Fruit fly (Drosophila melanogaster) whole organism, embryonic: Measurements from ENCODE around the gene miple1.

Source experiments
- Adf1 ChIP-seq: fragments of 200-800 bp; sonication (Bioruptor generic); IDR thresholded peaks from 2 replicates; pipeline ENCODE4 v1.3.6; 2022; ENCODE audit warnings: missing biosample characterization, missing genetic modification characterization
- Bteb2 ChIP-seq: fragments of 200-800 bp; sonication (Bioruptor generic); optimal IDR thresholded peaks from 2 replicates; lab custom pipeline; 2016; ENCODE audit warnings: missing biosample characterization, missing genetic modification characterization
- CG10267 ChIP-seq: fragments of 200-800 bp; sonication (Bioruptor generic); optimal IDR thresholded peaks from 2 replicates; lab custom pipeline; 2018; ENCODE audit warnings: missing biosample characterization, mild to moderate bottlenecking, missing genetic modification characterization, moderate library complexity
- CG10959 ChIP-seq: fragments of 200-800 bp; sonication (Bioruptor generic); IDR thresholded peaks from 2 replicates; pipeline ENCODE4 v1.3.6; 2022; ENCODE audit warnings: missing biosample characterization, missing genetic modification characterization
- CG11247 ChIP-seq: fragments of 200-800 bp; sonication (Bioruptor generic); IDR thresholded peaks from 2 replicates; pipeline ENCODE4 v1.3.6; 2022; ENCODE audit warnings: missing biosample characterization, missing genetic modification characterization
- CG12104 ChIP-seq: fragments of 200-800 bp; sonication (Bioruptor generic); optimal IDR thresholded peaks from 3 replicates; lab custom pipeline; 2016; ENCODE audit warnings: missing biosample characterization, missing genetic modification characterization
- CG13424 ChIP-seq: fragments of 200-800 bp; sonication (Bioruptor generic); optimal IDR thresholded peaks from 2 replicates; lab custom pipeline; 2019; ENCODE audit warnings: missing biosample characterization, mild to moderate bottlenecking, missing genetic modification characterization, moderate library complexity
- CG14014 ChIP-seq: fragments of 200-800 bp; sonication (Bioruptor generic); IDR thresholded peaks from 2 replicates; pipeline ENCODE4 v1.3.6; 2022; ENCODE audit warnings: missing biosample characterization, missing genetic modification characterization
- CG15479 ChIP-seq: fragments of 200-800 bp; sonication (Bioruptor generic); optimal IDR thresholded peaks from 3 replicates; lab custom pipeline; 2019; ENCODE audit warnings: missing biosample characterization, mild to moderate bottlenecking, missing genetic modification characterization, moderate library complexity
- CG15601 ChIP-seq: fragments of 200-800 bp; sonication (Bioruptor generic); optimal IDR thresholded peaks from 3 replicates; lab custom pipeline; 2019; ENCODE audit warnings: missing biosample characterization, mild to moderate bottlenecking, missing genetic modification characterization, moderate library complexity
- CG1602 ChIP-seq: fragments of 200-800 bp; sonication (Bioruptor generic); optimal IDR thresholded peaks from 3 replicates; lab custom pipeline; 2016; ENCODE audit warnings: missing biosample characterization, missing genetic modification characterization
- CG16813 ChIP-seq: fragments of 200-800 bp; sonication (Bioruptor generic); IDR thresholded peaks from 3 replicates; pipeline ENCODE4 v1.3.6; 2022; ENCODE audit warnings: missing biosample characterization, missing genetic modification characterization; ENCODE audit not compliant: partially characterized antibody
- CG2116 ChIP-seq: fragments of 200-800 bp; sonication (Bioruptor generic); optimal IDR thresholded peaks from 3 replicates; lab custom pipeline; 2018; ENCODE audit warnings: missing biosample characterization, mild to moderate bottlenecking, missing genetic modification characterization
- CG2199 ChIP-seq: fragments of 200-800 bp; sonication (Bioruptor generic); IDR thresholded peaks from 3 replicates; pipeline ENCODE4 v1.3.6; 2022; ENCODE audit warnings: missing biosample characterization, missing genetic modification characterization
- CG3065 ChIP-seq: fragments of 200-800 bp; sonication (Bioruptor generic); optimal IDR thresholded peaks from 2 replicates; lab custom pipeline; 2016; ENCODE audit warnings: missing biosample characterization, missing genetic modification characterization
- CG31388 ChIP-seq: fragments of 200-800 bp; sonication (Bioruptor generic); optimal IDR thresholded peaks from 2 replicates; lab custom pipeline; 2016; ENCODE audit warnings: missing biosample characterization, missing genetic modification characterization
- CG4360 ChIP-seq: fragments of 200-800 bp; sonication (Bioruptor generic); IDR thresholded peaks from 2 replicates; pipeline ENCODE4 v1.3.6; 2022; ENCODE audit warnings: missing biosample characterization, missing genetic modification characterization
- CG4424 ChIP-seq: fragments of 200-800 bp; sonication (Bioruptor generic); optimal IDR thresholded peaks from 3 replicates; lab custom pipeline; 2016; ENCODE audit warnings: missing biosample characterization, missing genetic modification characterization
- CG4730 ChIP-seq: fragments of 200-800 bp; sonication (Bioruptor generic); IDR thresholded peaks from 2 replicates; pipeline ENCODE4 v1.3.6; 2022; ENCODE audit warnings: missing biosample characterization, missing genetic modification characterization
- CG6654 ChIP-seq: fragments of 200-800 bp; sonication (Bioruptor generic); optimal IDR thresholded peaks from 2 replicates; lab custom pipeline; 2017; ENCODE audit warnings: missing biosample characterization, mild to moderate bottlenecking, missing genetic modification characterization
- CG7556 ChIP-seq: fragments of 200-800 bp; sonication (Bioruptor generic); optimal IDR thresholded peaks from 2 replicates; lab custom pipeline; 2017; ENCODE audit warnings: missing biosample characterization, mild to moderate bottlenecking, missing genetic modification characterization
- CG7786 ChIP-seq: fragments of 200-800 bp; sonication (Bioruptor generic); optimal IDR thresholded peaks from 2 replicates; lab custom pipeline; 2016; ENCODE audit warnings: missing biosample characterization, missing genetic modification characterization
- CG8765 ChIP-seq: fragments of 200-800 bp; sonication (Bioruptor generic); IDR thresholded peaks from 2 replicates; pipeline ENCODE4 v1.3.6; 2022; ENCODE audit warnings: missing biosample characterization, missing genetic modification characterization
- CG9609 ChIP-seq: fragments of 200-800 bp; sonication (Bioruptor generic); optimal IDR thresholded peaks from 3 replicates; lab custom pipeline; 2016; ENCODE audit warnings: missing biosample characterization, missing genetic modification characterization
- CTCF ChIP-seq: fragments of 200-800 bp; sonication (Bioruptor generic); optimal IDR thresholded peaks from 2 replicates; lab custom pipeline; 2017; ENCODE audit warnings: missing biosample characterization, mild to moderate bottlenecking, missing genetic modification characterization, moderate library complexity
- Chrac-16 ChIP-seq: fragments of 200-800 bp; sonication (Bioruptor generic); optimal IDR thresholded peaks from 3 replicates; lab custom pipeline; 2016; ENCODE audit warnings: missing biosample characterization, missing genetic modification characterization
- Dip2 ChIP-seq: fragments of 200-800 bp; sonication (Bioruptor generic); IDR thresholded peaks from 2 replicates; pipeline ENCODE4 v1.3.6; 2022; ENCODE audit warnings: missing biosample characterization, missing genetic modification characterization
- Hr39 ChIP-seq: fragments of >200 bp; optimal IDR thresholded peaks from 2 replicates; lab custom pipeline; 2017
- Myb ChIP-seq: fragments of 200-800 bp; sonication (Bioruptor generic); optimal IDR thresholded peaks from 2 replicates; lab custom pipeline; 2016; ENCODE audit warnings: missing biosample characterization, missing genetic modification characterization
- NC2β ChIP-seq: fragments of 200-800 bp; sonication (Bioruptor generic); optimal IDR thresholded peaks from 2 replicates; lab custom pipeline; 2016; ENCODE audit warnings: missing biosample characterization, missing genetic modification characterization
- Sox102F ChIP-seq: fragments of 200-800 bp; sonication (Bioruptor generic); optimal IDR thresholded peaks from 2 replicates; lab custom pipeline; 2018; ENCODE audit warnings: missing biosample characterization, mild to moderate bottlenecking, missing genetic modification characterization, moderate library complexity
- Xrp1 ChIP-seq: fragments of 200-800 bp; sonication (Bioruptor generic); IDR thresholded peaks from 2 replicates; pipeline ENCODE4 v1.3.6; 2022; ENCODE audit warnings: missing biosample characterization, missing genetic modification characterization
- YL-1 ChIP-seq: fragments of 200-800 bp; sonication (Bioruptor generic); optimal IDR thresholded peaks from 3 replicates; lab custom pipeline; 2017; ENCODE audit warnings: missing biosample characterization, mild to moderate bottlenecking, missing genetic modification characterization
- abd-A ChIP-seq: fragments of 200-800 bp; sonication (Bioruptor generic); optimal IDR thresholded peaks from 3 replicates; lab custom pipeline; 2019; ENCODE audit warnings: missing biosample characterization, mild to moderate bottlenecking, missing genetic modification characterization, moderate library complexity
- bbx ChIP-seq: fragments of 200-800 bp; sonication (Bioruptor generic); IDR thresholded peaks from 2 replicates; pipeline ENCODE4 v1.3.6; 2022; ENCODE audit warnings: missing biosample characterization, missing genetic modification characterization; ENCODE audit not compliant: partially characterized antibody
- cad ChIP-seq: fragments of >200 bp; optimal IDR thresholded peaks from 2 replicates; lab custom pipeline; 2017; ENCODE audit warnings: missing biosample characterization, missing genetic modification characterization
- danr ChIP-seq: fragments of 200-800 bp; sonication (Bioruptor generic); IDR thresholded peaks from 2 replicates; pipeline ENCODE4 v1.3.6; 2022; ENCODE audit warnings: missing biosample characterization, missing genetic modification characterization
- en ChIP-seq: fragments of 200-800 bp; sonication (Bioruptor generic); optimal IDR thresholded peaks from 2 replicates; lab custom pipeline; 2016; ENCODE audit warnings: missing biosample characterization, missing genetic modification characterization
- gcm ChIP-seq: fragments of 200-800 bp; sonication (Bioruptor generic); optimal IDR thresholded peaks from 2 replicates; lab custom pipeline; 2019; ENCODE audit warnings: missing biosample characterization, mild to moderate bottlenecking, missing genetic modification characterization, moderate library complexity
- klu ChIP-seq: fragments of 200-800 bp; sonication (Bioruptor generic); IDR thresholded peaks from 2 replicates; pipeline ENCODE4 v1.3.6; 2022; ENCODE audit warnings: missing biosample characterization, missing genetic modification characterization
- nmo ChIP-seq: fragments of 200-800 bp; sonication (Bioruptor generic); optimal IDR thresholded peaks from 2 replicates; lab custom pipeline; 2018; ENCODE audit warnings: missing biosample characterization, mild to moderate bottlenecking, missing genetic modification characterization, moderate library complexity
- nom ChIP-seq: fragments of 200-800 bp; sonication (Bioruptor generic); optimal IDR thresholded peaks from 2 replicates; lab custom pipeline; 2017; ENCODE audit warnings: missing biosample characterization, missing genetic modification characterization, mild to moderate bottlenecking, moderate library complexity, missing genetic modification reagents
- odd ChIP-seq: fragments of 200-800 bp; sonication (Bioruptor generic); optimal IDR thresholded peaks from 2 replicates; lab custom pipeline; 2017; ENCODE audit warnings: missing biosample characterization, mild to moderate bottlenecking, missing genetic modification characterization
- ranshi ChIP-seq: fragments of 200-800 bp; sonication (Bioruptor generic); IDR thresholded peaks from 2 replicates; pipeline ENCODE4 v1.3.6; 2022; ENCODE audit warnings: missing biosample characterization, missing genetic modification characterization
- repo ChIP-seq: fragments of 200-800 bp; sonication (Bioruptor generic); optimal IDR thresholded peaks from 2 replicates; lab custom pipeline; 2016; ENCODE audit warnings: missing biosample characterization, missing genetic modification characterization
- sc ChIP-seq, 3 experiments: fragments of >200 bp in 2 of 3; fragments of 200-800 bp in 1 of 3; sonication (Bioruptor generic) in 1 of 3; optimal IDR thresholded peaks; 2 replicates in 2 of 3; 3 replicates in 1 of 3; lab custom pipeline; 2017; ENCODE audit warnings: mild to moderate bottlenecking in 1 of 3, missing biosample characterization in 1 of 3, missing genetic modification characterization in 1 of 3, missing genetic modification reagents in 1 of 3
- shn ChIP-seq: fragments of 200-800 bp; sonication (Bioruptor generic); optimal IDR thresholded peaks from 3 replicates; lab custom pipeline; 2016; ENCODE audit warnings: missing biosample characterization, missing genetic modification characterization
- sqz ChIP-seq: fragments of 200-800 bp; sonication (Bioruptor generic); optimal IDR thresholded peaks from 3 replicates; lab custom pipeline; 2018; ENCODE audit warnings: missing biosample characterization, mild to moderate bottlenecking, missing genetic modification characterization
- stc ChIP-seq: fragments of 200-800 bp; sonication (Bioruptor generic); IDR thresholded peaks from 2 replicates; pipeline ENCODE4 v1.3.6; 2022; ENCODE audit warnings: missing biosample characterization, missing genetic modification characterization
- vvl ChIP-seq: fragments of 200-800 bp; sonication (Bioruptor generic); IDR thresholded peaks from 2 replicates; pipeline ENCODE4 v1.3.6; 2022; ENCODE audit warnings: missing biosample characterization, missing genetic modification characterization

The miple1 gene

dm6 chr3L:257618-258475 is 9.3 kb upstream of the miple1 start, which contains the start of the genes DIP2 and wac (continued):
- TF ChIP-seq CG11247 (peak; percentile 80), klu (GFP tag; lab: Robert Waterston, UW) (no peak), nom (GFP tag; lab: Kevin White, UChicago) (no peak), CG2116 (GFP tag; lab: Kevin White, UChicago) (peak; percentile 94), CG16813 (GFP tag; lab: Robert Waterston, UW) (peak; percentile 88), CG2199 (GFP tag; lab: Robert Waterston, UW) (peak; percentile 75; the same call in 2 of the 3 replicates), stc (peak; percentile 45), CG10959 (GFP tag; lab: Robert Waterston, UW) (no peak), CG6654 (GFP tag; lab: Kevin White, UChicago) (no peak), abd-A (no peak), odd (GFP tag; lab: Kevin White, UChicago) (peak; percentile 51), CG12104 (GFP tag; lab: Kevin White, UChicago) (peak; percentile 3), en (peak; percentile 21), Bteb2 (GFP tag; lab: Kevin White, UChicago) (peak; percentile 71), CG9609 (GFP tag; lab: Kevin White, UChicago) (peak; percentile 82), CG13424 (tag; lab: Kevin White, UChicago) (peak; percentile 60), repo (GFP tag; lab: Kevin White, UChicago) (peak; percentile 33), CG15601 (tag; lab: Kevin White, UChicago) (peak; percentile 71), Myb (GFP tag; lab: Kevin White, UChicago) (peak; percentile 81), CG4730 (peak; percentile 62), shn (peak; percentile 90), nmo (GFP tag; lab: Kevin White, UChicago) (peak; percentile 75), CG4424 (GFP tag; lab: Kevin White, UChicago) (peak; percentile 69), Adf1 (peak; percentile 36), CG31388 (GFP tag; lab: Kevin White, UChicago) (no peak), CG4360 (no peak), cad (GFP tag; lab: Kevin White, UChicago) (no peak), CG10267 (tag; lab: Kevin White, UChicago) (peak; percentile 79), vvl (GFP tag; lab: Robert Waterston, UW) (peak; percentile 89), CG3065 (GFP tag; lab: Kevin White, UChicago) (peak; percentile 64), CG8765 (0 out of 2 replicates have a peak, but pooled peaks have one; percentile 12), sqz (GFP tag; lab: Kevin White, UChicago) (no peak), CG1602 (GFP tag; lab: Kevin White, UChicago) (peak; percentile 42), ranshi (GFP tag; lab: Robert Waterston, UW) (0 out of 2 replicates have a peak, but pooled peaks have one; percentile 74), Xrp1 (GFP tag; lab: Robert Waterston, UW) (peak; percentile 72), NC2β (GFP tag; lab: Kevin White, UChicago) (peak; percentile 77), CG15479 (peak; percentile 6), Dip2 (GFP tag; lab: Robert Waterston, UW) (no peak), CG7556 (GFP tag; lab: Kevin White, UChicago) (peak; percentile 55), CG7786 (GFP tag; lab: Kevin White, UChicago) (peak; percentile 81), gcm (GFP tag; lab: Kevin White, UChicago) (peak; percentile 33), CG14014 (GFP tag; lab: Robert Waterston, UW) (peak; percentile 71), Hr39 (lab: Kevin White, UChicago) (no peak), YL-1 (peak; percentile 84), Sox102F (GFP tag; lab: Kevin White, UChicago) (no peak), CTCF (peak; percentile 59), sc (optimal IDR thresholded peaks at IDR 0.05; lab: Kevin White, UChicago) (no peak), sc (GFP tag; optimal IDR thresholded peaks at IDR 0.05; lab: Kevin White, UChicago) (peak; percentile 37), bbx (peak; percentile 90), Chrac-16 (GFP tag; lab: Kevin White, UChicago) (peak; percentile 85), danr (GFP tag; lab: Robert Waterston, UW) (no peak)
